Worm (Caenorhabditis elegans) whole organism, L2 larva: Measurements from ENCODE around the gene F56D2.5.

Source experiments
- blmp-1 ChIP-seq: sonication (generic microtip); optimal IDR thresholded peaks from 2 replicates; lab custom pipeline; 2017; ENCODE audit warnings: missing genetic modification characterization, mild to moderate bottlenecking, missing compliant biosample characterization, antibody characterized with exemption, moderate library complexity; ENCODE audit not compliant: insufficient read depth
- crh-2 ChIP-seq: sonication (generic microtip); optimal IDR thresholded peaks from 2 replicates; lab custom pipeline; 2017; ENCODE audit warnings: missing biosample characterization, missing genetic modification characterization
- mab-5 ChIP-seq: fragments of 150-350 bp; optimal IDR thresholded peaks from 2 replicates; lab custom pipeline; 2014; ENCODE audit warnings: missing biosample characterization, missing genetic modification characterization
- unc-62 ChIP-seq: fragments of 150-350 bp; optimal IDR thresholded peaks from 2 replicates; lab custom pipeline; 2014; ENCODE audit warnings: missing biosample characterization, missing genetic modification reagents, missing genetic modification characterization
- zag-1 ChIP-seq: fragments of 150-350 bp; optimal IDR thresholded peaks from 2 replicates; lab custom pipeline; 2014; ENCODE audit warnings: missing biosample characterization, missing genetic modification characterization
- ztf-1 ChIP-seq: fragments of 200-800 bp; sonication (Bioruptor generic); conservative IDR thresholded peaks from 2 replicates; pipeline ENCODE4 v1.3.6; 2022; ENCODE audit warnings: missing genetic modification characterization, missing compliant biosample characterization

ce11 chrIII:5584647-5585046 lies 3.4 kb upstream of the F56D2.5 start, which contains the start of gene F56D2.3:
- no peak for TF ChIP-seq crh-2 (tag; lab: Kevin White, UChicago)
- TF ChIP-seq mab-5 (tag; lab: Kevin White, UChicago), result no peak
- TF ChIP-seq unc-62, result no peak
- TF ChIP-seq blmp-1, result no peak
- no peak for TF ChIP-seq zag-1 (tag; lab: Kevin White, UChicago)
- no peak for TF ChIP-seq ztf-1
